Worm (Caenorhabditis elegans): ENCODE measurements around the gene T08G5.1.

Gene T08G5.1

DNA sequence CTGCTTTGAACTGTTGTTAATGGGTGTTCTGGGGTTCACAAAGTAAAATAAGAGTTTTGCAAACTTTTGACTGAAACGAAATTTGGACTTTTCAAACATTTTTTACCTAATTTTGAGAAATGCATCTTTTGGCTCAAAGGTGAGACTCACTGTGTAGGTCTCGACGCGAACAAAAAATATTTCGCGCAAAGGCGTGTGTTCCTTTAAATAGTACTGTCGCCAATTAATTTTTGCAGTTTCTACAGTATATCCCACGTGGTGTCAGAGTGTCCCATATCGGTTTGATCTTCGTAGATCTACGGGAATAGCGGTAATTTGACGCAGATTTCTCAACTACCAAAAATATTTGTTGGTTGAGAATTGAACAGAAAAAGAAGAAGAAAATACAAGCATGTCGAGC is 4.9 kb upstream of the T08G5.1 start:
- TF ChIP-seq egl-27 (tag; optimal IDR thresholded peaks at IDR 0.05), result no peak
- TF ChIP-seq sma-9 (GFP tag; optimal IDR thresholded peaks at IDR 0.05), result no peak
- no peak for TF ChIP-seq sma-9 (tag; optimal IDR thresholded peaks at IDR 0.05)
- TF ChIP-seq unc-39 (tag; optimal IDR thresholded peaks at IDR 0.05), result no peak
- TF ChIP-seq nhr-25 (tag; optimal IDR thresholded peaks at IDR 0.05), result no peak
- TF ChIP-seq nhr-10 (tag; optimal IDR thresholded peaks at IDR 0.05), result no peak
- no peak for TF ChIP-seq nhr-77 (tag; optimal IDR thresholded peaks at IDR 0.05)
- no peak for TF ChIP-seq zag-1 (tag; optimal IDR thresholded peaks at IDR 0.05)
- no peak for TF ChIP-seq sma-3 (GFP tag; optimal IDR thresholded peaks at IDR 0.05)
- no peak for TF ChIP-seq sem-4 (tag; optimal IDR thresholded peaks at IDR 0.05)
- no peak for TF ChIP-seq peb-1 (tag; optimal IDR thresholded peaks at IDR 0.05)
- no peak for TF ChIP-seq nhr-21 (tag; optimal IDR thresholded peaks at IDR 0.05)
- no peak for TF ChIP-seq nhr-6 (tag; optimal IDR thresholded peaks at IDR 0.05)
- TF ChIP-seq nhr-11 (tag; optimal IDR thresholded peaks at IDR 0.05), result no peak
- TF ChIP-seq R02D3.7 (tag; optimal IDR thresholded peaks at IDR 0.05), result no peak
- TF ChIP-seq nhr-23 (tag; optimal IDR thresholded peaks at IDR 0.05), result no peak
- TF ChIP-seq gmeb-1 (tag; optimal IDR thresholded peaks at IDR 0.05), result no peak
- TF ChIP-seq lin-11 (tag; optimal IDR thresholded peaks at IDR 0.05), result no peak
- no peak for TF ChIP-seq lsy-2 (tag; optimal IDR thresholded peaks at IDR 0.05)
- TF ChIP-seq fos-1 (tag; optimal IDR thresholded peaks at IDR 0.05), result no peak
- TF ChIP-seq nhr-237 (tag; optimal IDR thresholded peaks at IDR 0.05), result no peak

DNA sequence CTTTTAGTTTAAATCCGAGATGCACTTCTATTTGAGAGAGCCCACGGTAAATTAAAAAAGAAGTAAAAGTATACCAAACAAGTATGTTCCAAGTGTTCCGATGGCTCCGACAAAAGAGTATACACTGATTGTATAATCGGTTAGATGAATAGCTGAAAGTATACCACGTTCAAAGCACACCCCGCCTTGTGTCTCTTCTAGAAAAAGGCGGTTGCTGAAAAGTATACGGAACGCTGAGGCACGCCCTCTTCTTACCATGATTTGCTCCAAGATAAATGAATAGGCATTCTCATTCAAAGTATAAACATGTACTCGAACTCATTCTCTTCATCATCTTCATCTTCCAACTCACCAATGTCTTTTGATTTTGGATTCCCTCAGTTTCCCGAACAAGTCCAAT is 4.2 kb upstream of the T08G5.1 start, which contains the start of gene end-3:
end-3 (plus strand) TSS at position 301 of the 400 bp plus-strand sequence.
- TF ChIP-seq fos-1 (tag; optimal IDR thresholded peaks at IDR 0.05) (no peak), skn-1 (tag; optimal IDR thresholded peaks at IDR 0.05) (no peak), R02D3.7 (tag; optimal IDR thresholded peaks at IDR 0.05) (no peak), F13H6.1 (tag; optimal IDR thresholded peaks at IDR 0.05) (no peak), sem-4 (tag; optimal IDR thresholded peaks at IDR 0.05) (no peak), C34F6.9 (tag; optimal IDR thresholded peaks at IDR 0.05) (no peak), elt-3 (tag; optimal IDR thresholded peaks at IDR 0.05) (no peak), unc-55 (GFP tag; optimal IDR thresholded peaks at IDR 0.05) (no peak), peb-1 (tag; optimal IDR thresholded peaks at IDR 0.05) (no peak), unc-62 (GFP tag; optimal IDR thresholded peaks at IDR 0.05) (no peak), nhr-77 (tag; optimal IDR thresholded peaks at IDR 0.05) (no peak), blmp-1 (tag; optimal IDR thresholded peaks at IDR 0.05; ENCODE audit: insufficient read depth) (no peak), zag-1 (tag; optimal IDR thresholded peaks at IDR 0.05) (no peak)

DNA sequence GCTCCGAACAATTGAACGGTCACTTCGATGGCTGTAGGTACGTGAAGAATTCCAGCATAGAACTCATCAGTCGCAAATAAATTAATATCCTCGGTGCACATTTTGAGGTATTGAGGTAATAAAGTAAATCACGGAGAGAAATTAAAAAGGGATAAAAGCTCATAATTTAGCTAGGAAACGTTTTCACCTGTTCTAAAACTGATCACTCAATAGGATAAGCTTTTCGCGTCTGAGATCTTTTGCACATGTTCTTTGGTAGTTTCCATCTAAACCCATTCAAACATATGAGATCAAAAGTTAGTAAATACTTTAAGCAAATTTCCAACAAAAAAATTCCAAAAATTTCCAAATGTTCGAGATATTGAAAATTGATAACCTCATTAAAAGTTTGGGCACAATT is 1.1 kb upstream of the T08G5.1 start, which contains the start of gene srh-308:
srh-308 (minus strand) TSS at position 101 of the 400 bp plus-strand sequence.
- TF ChIP-seq ceh-16 (tag; optimal IDR thresholded peaks at IDR 0.05) (no peak), nhr-237 (tag; optimal IDR thresholded peaks at IDR 0.05) (no peak), ztf-11 (tag; optimal IDR thresholded peaks at IDR 0.05) (no peak), ztf-1 (GFP tag; conservative IDR thresholded peaks at IDR 0.05) (no peak), C34F6.9 (tag; optimal IDR thresholded peaks at IDR 0.05) (no peak), lsy-2 (tag; optimal IDR thresholded peaks at IDR 0.05) (no peak), zag-1 (tag; optimal IDR thresholded peaks at IDR 0.05) (no peak), nhr-129 (tag; optimal IDR thresholded peaks at IDR 0.05) (no peak), snpc-4 (tag; optimal IDR thresholded peaks at IDR 0.05) (no peak), mbf-1 (tag; optimal IDR thresholded peaks at IDR 0.05) (no peak), unc-55 (GFP tag; optimal IDR thresholded peaks at IDR 0.05) (no peak), lin-39 (tag; optimal IDR thresholded peaks at IDR 0.05) (no peak), lin-13 (GFP tag; optimal IDR thresholded peaks at IDR 0.05) (no peak), blmp-1 (tag; optimal IDR thresholded peaks at IDR 0.05; ENCODE audit: insufficient read depth) (no peak), crh-2 (tag; optimal IDR thresholded peaks at IDR 0.05) (no peak), nhr-12 (tag; optimal IDR thresholded peaks at IDR 0.05) (no peak), ceh-82 (tag; optimal IDR thresholded peaks at IDR 0.05) (no peak), unc-62 (GFP tag; optimal IDR thresholded peaks at IDR 0.05) (no peak)

DNA sequence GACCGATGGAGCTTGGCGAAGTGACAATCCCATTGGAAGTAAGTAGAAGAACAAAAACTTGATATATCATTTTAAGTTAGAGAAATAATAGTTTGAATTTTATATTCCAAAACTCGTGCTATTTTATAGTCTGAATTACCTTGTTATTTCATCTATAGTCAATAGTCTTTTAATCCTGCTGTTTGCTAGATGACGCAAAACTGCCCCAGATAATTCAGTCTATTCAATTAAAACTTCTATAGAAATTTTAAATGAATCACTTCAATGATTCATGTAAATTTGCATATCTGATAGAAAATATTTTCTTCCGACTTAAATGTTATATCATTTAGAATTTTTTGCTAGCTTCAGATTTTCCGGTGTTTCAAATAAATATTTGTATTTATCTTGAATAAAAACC is 4.5 kb downstream of the T08G5.1 start, which contains the start of gene T08G5.15:
T08G5.15 (minus strand) TSS at position 101 of the 400 bp plus-strand sequence.
- TF ChIP-seq unc-55 (GFP tag; optimal IDR thresholded peaks at IDR 0.05) (no peak), nhr-237 (tag; optimal IDR thresholded peaks at IDR 0.05) (no peak), nhr-6 (tag; optimal IDR thresholded peaks at IDR 0.05) (no peak), elt-1 (tag; optimal IDR thresholded peaks at IDR 0.05) (no peak), lsy-2 (tag; optimal IDR thresholded peaks at IDR 0.05) (no peak), nhr-11 (tag; optimal IDR thresholded peaks at IDR 0.05) (no peak), gmeb-1 (tag; optimal IDR thresholded peaks at IDR 0.05) (no peak), snpc-4 (tag; optimal IDR thresholded peaks at IDR 0.05) (no peak), unc-39 (tag; optimal IDR thresholded peaks at IDR 0.05) (no peak), ZK546.5 (tag; optimal IDR thresholded peaks at IDR 0.05) (no peak), nhr-12 (tag; optimal IDR thresholded peaks at IDR 0.05) (no peak), alr-1 (tag; optimal IDR thresholded peaks at IDR 0.05) (no peak), ztf-11 (tag; optimal IDR thresholded peaks at IDR 0.05) (no peak), lin-39 (tag; optimal IDR thresholded peaks at IDR 0.05) (no peak), ztf-1 (GFP tag; conservative IDR thresholded peaks at IDR 0.05) (no peak), egl-27 (tag; optimal IDR thresholded peaks at IDR 0.05) (no peak)
